Worm (Caenorhabditis elegans) whole organism, L4 larva: ENCODE measurements around the gene srb-13.

Experiments
- F49E8.2 ChIP-seq: sonication (generic microtip); optimal IDR thresholded peaks from 2 replicates; lab custom pipeline; 2016; ENCODE audit warnings: missing compliant biosample characterization, mild to moderate bottlenecking, missing genetic modification characterization, borderline replicate concordance
- egl-43 ChIP-seq: fragments of 200-800 bp; sonication (Bioruptor generic); IDR thresholded peaks from 2 replicates; pipeline ENCODE4 v1.3.6; 2022; ENCODE audit warnings: missing genetic modification reagents, missing genetic modification characterization, missing compliant biosample characterization
- lin-15B ChIP-seq: fragments of 150-350 bp; sonication (generic microtip); optimal IDR thresholded peaks from 3 replicates; lab custom pipeline; 2014; ENCODE audit warnings: missing biosample characterization, missing genetic modification characterization
- lir-3 ChIP-seq: sonication (generic microtip); optimal IDR thresholded peaks from 2 replicates; lab custom pipeline; 2016; ENCODE audit warnings: mild to moderate bottlenecking, missing genetic modification characterization, missing compliant biosample characterization
- lsy-2 ChIP-seq, 2 experiments: fragments of 150-350 bp in 1 of 2; sonication (generic microtip) in 1 of 2; optimal IDR thresholded peaks; 2 replicates each; lab custom pipeline; 2014 to 2017; ENCODE audit warnings: missing biosample characterization in 2 of 2, missing genetic modification characterization in 2 of 2
- skn-1 ChIP-seq: fragments of 150-350 bp; optimal IDR thresholded peaks from 2 replicates; lab custom pipeline; 2014; ENCODE audit warnings: missing biosample characterization, missing genetic modification characterization

- TF ChIP-seq egl-43 (no peak), lin-15B (no peak), F49E8.2 (tag; lab: Kevin White, UChicago) (no peak), lsy-2 (tag; optimal IDR thresholded peaks at IDR 0.05; lab: Kevin White, UChicago) (no peak), skn-1 (no peak), lir-3 (tag; lab: Kevin White, UChicago) (no peak)
These were observed 45.3 kb downstream of the srb-13 start, which contains the start of gene F09C12.8 for ce11 chrII:5112082-5112481.
